Fruit fly (Drosophila melanogaster) S2 (cell line): ENCODE measurements around the gene papi.

ENCODE experiments used
- CG8478 ChIP-seq: fragments of >200 bp; optimal IDR thresholded peaks from 2 replicates; lab custom pipeline; 2018
- CTCF ChIP-seq, 2 experiments: fragments of >200 bp; optimal IDR thresholded peaks; 2 replicates each; lab custom pipeline; 2018

DNA sequence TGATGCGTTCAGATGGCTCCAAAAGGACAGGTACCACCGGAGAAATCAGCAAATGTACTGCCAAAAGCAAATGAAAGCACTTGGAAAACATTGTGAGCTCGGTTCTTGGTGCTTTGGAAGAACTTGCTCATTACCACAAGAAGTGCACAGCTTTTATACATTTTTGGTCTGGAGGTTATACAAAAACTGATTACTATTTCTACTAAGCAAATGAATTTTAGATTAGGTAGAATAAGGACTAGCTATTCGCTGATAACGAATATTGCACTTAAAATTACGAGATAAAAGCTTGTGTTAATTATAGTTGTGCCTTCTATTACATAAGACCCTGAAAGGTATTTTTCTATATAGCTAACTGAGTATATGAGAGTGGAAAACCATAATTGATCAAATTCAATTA is 34.4 kb downstream of the papi start, which contains the start of gene Send1:
- TF ChIP-seq CTCF (optimal IDR thresholded peaks at IDR 0.05; lab: Kevin White, UChicago) (no peak), CG8478 (lab: Kevin White, UChicago) (no peak)
